Worm (Caenorhabditis elegans): ENCODE results near the gene C18A11.3.
A peak's percentile ranks its signal among the peaks of the same experiment; 100 is the strongest.

DNA sequence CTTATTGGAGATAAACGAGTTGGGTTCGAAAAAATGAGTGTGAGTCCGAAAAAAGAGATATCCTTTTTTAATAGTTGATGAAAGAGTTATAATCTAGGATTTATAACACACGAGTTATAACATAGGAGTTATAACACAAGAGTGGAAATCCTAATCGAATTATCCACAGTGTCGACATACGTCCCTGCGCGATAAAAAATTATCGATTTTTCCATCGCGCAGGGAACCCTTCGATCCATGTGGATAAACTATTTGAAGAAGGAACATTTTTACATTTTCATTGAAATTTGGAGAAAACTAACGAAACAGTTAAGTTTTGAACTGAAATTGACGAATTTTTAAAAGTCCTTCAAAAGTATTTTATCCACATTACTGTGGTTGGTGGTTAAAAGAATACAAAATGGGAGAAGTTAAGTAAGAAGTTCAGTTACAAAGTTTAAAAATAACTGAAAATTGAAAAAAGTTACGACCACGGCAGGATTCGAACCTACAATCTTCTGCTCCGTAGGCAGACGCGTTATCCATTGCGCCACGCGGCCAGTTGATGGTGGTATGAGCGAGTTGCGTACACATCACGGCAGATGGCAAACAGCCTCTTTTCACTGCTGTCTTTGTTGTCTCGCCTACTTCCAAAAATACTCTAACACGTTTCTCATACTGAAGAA lies 24.6 kb upstream of the C18A11.3 start:
- peak; percentile 25 for TF ChIP-seq pha-4 (tag; optimal IDR thresholded peaks at IDR 0.05)
- TF ChIP-seq dpl-1 (GFP tag; optimal IDR thresholded peaks at IDR 0.05), result peak; percentile 10
- peak; percentile 93 for TF ChIP-seq rpc-1 (optimal IDR thresholded peaks at IDR 0.05)
- peak; percentile 98 for TF ChIP-seq rpc-1 (tag; optimal IDR thresholded peaks at IDR 0.05)
- TF ChIP-seq attf-5 (GFP tag; optimal IDR thresholded peaks at IDR 0.05), result peak; percentile 74
- TF ChIP-seq unc-62 (GFP tag; optimal IDR thresholded peaks at IDR 0.05), result peak; percentile 60
